Worm (Caenorhabditis elegans) whole organism, L2 larva: ENCODE measurements around the gene add-2.
"Not testable (repeated sequence)": the region's sequence is repeated elsewhere in the genome, so short reads cannot be mapped to it uniquely, and the experiment has no call there.

Experiments
- F13H6.1 ChIP-seq: sonication (generic microtip); optimal IDR thresholded peaks from 2 replicates; lab custom pipeline; 2016; ENCODE audit warnings: missing genetic modification characterization, missing compliant biosample characterization
- R02D3.7 ChIP-seq: fragments of 150-350 bp; optimal IDR thresholded peaks from 2 replicates; lab custom pipeline; 2014; ENCODE audit warnings: missing biosample characterization, missing genetic modification characterization
- Y55F3AM.14 ChIP-seq: fragments of 200-800 bp; sonication (Bioruptor generic); optimal IDR thresholded peaks from 2 replicates; lab custom pipeline; 2018; ENCODE audit warnings: mild to moderate bottlenecking, missing genetic modification characterization, missing compliant biosample characterization
- ZK546.5 ChIP-seq: sonication (generic microtip); optimal IDR thresholded peaks from 2 replicates; lab custom pipeline; 2017; ENCODE audit warnings: missing biosample characterization, missing genetic modification characterization
- alr-1 ChIP-seq: fragments of 150-350 bp; optimal IDR thresholded peaks from 2 replicates; lab custom pipeline; 2014; ENCODE audit warnings: missing biosample characterization, missing genetic modification characterization
- aly-2 ChIP-seq: fragments of 150-350 bp; optimal IDR thresholded peaks from 2 replicates; lab custom pipeline; 2014; ENCODE audit warnings: missing biosample characterization, missing genetic modification characterization
- blmp-1 ChIP-seq: sonication (generic microtip); optimal IDR thresholded peaks from 2 replicates; lab custom pipeline; 2017; ENCODE audit warnings: missing genetic modification characterization, mild to moderate bottlenecking, missing compliant biosample characterization, antibody characterized with exemption, moderate library complexity; ENCODE audit not compliant: insufficient read depth
- ceh-16 ChIP-seq: fragments of 150-350 bp; optimal IDR thresholded peaks from 2 replicates; lab custom pipeline; 2014; ENCODE audit warnings: missing biosample characterization, missing genetic modification characterization
- crh-2 ChIP-seq: sonication (generic microtip); optimal IDR thresholded peaks from 2 replicates; lab custom pipeline; 2017; ENCODE audit warnings: missing biosample characterization, missing genetic modification characterization
- dmd-4 ChIP-seq: sonication (generic microtip); optimal IDR thresholded peaks from 2 replicates; lab custom pipeline; 2017; ENCODE audit warnings: missing biosample characterization, missing genetic modification characterization
- egl-27 ChIP-seq: sonication (generic microtip); optimal IDR thresholded peaks from 3 replicates; lab custom pipeline; 2017; ENCODE audit warnings: missing biosample characterization, missing genetic modification reagents, missing genetic modification characterization
- elt-1 ChIP-seq: fragments of 150-350 bp; optimal IDR thresholded peaks from 2 replicates; lab custom pipeline; 2014; ENCODE audit warnings: missing biosample characterization, missing genetic modification characterization
- elt-3 ChIP-seq: sonication (generic microtip); optimal IDR thresholded peaks from 2 replicates; lab custom pipeline; 2017; ENCODE audit warnings: missing biosample characterization, missing genetic modification characterization
- fos-1 ChIP-seq: fragments of 150-350 bp; optimal IDR thresholded peaks from 2 replicates; lab custom pipeline; 2014; ENCODE audit warnings: missing biosample characterization, missing genetic modification characterization
- gmeb-1 ChIP-seq: fragments of 150-350 bp; optimal IDR thresholded peaks from 2 replicates; lab custom pipeline; 2014; ENCODE audit warnings: missing biosample characterization, missing genetic modification characterization
- lin-11 ChIP-seq: fragments of 150-350 bp; sonication (generic microtip); optimal IDR thresholded peaks from 2 replicates; lab custom pipeline; 2014; ENCODE audit warnings: missing biosample characterization, missing genetic modification characterization, inconsistent platforms, mixed read lengths
- lin-13 ChIP-seq: fragments of 150-350 bp; optimal IDR thresholded peaks from 2 replicates; lab custom pipeline; 2014; ENCODE audit warnings: missing biosample characterization, missing genetic modification reagents, missing genetic modification characterization
- lsy-2 ChIP-seq, 2 experiments: fragments of 150-350 bp in 1 of 2; sonication (generic microtip) in 1 of 2; optimal IDR thresholded peaks; 2 replicates each; lab custom pipeline; 2014 to 2017; ENCODE audit warnings: missing biosample characterization in 2 of 2, missing genetic modification characterization in 2 of 2
- nhr-10 ChIP-seq: sonication (generic microtip); optimal IDR thresholded peaks from 2 replicates; lab custom pipeline; 2017; ENCODE audit warnings: missing biosample characterization, missing genetic modification characterization
- nhr-11 ChIP-seq: fragments of 150-350 bp; optimal IDR thresholded peaks from 2 replicates; lab custom pipeline; 2014; ENCODE audit warnings: missing biosample characterization, missing genetic modification characterization
- nhr-129 ChIP-seq: fragments of 150-350 bp; optimal IDR thresholded peaks from 2 replicates; lab custom pipeline; 2014; ENCODE audit warnings: missing biosample characterization, missing genetic modification characterization
- nhr-21 ChIP-seq: fragments of 150-350 bp; optimal IDR thresholded peaks from 2 replicates; lab custom pipeline; 2014; ENCODE audit warnings: missing biosample characterization, missing genetic modification characterization
- nhr-23 ChIP-seq: fragments of 150-350 bp; optimal IDR thresholded peaks from 2 replicates; lab custom pipeline; 2014; ENCODE audit warnings: missing biosample characterization, missing genetic modification reagents, missing genetic modification characterization
- nhr-25 ChIP-seq: fragments of 150-350 bp; sonication (generic microtip); optimal IDR thresholded peaks from 3 replicates; lab custom pipeline; 2014; ENCODE audit warnings: missing biosample characterization, missing genetic modification characterization
- nhr-6 ChIP-seq: fragments of 150-350 bp; optimal IDR thresholded peaks from 2 replicates; lab custom pipeline; 2014; ENCODE audit warnings: missing biosample characterization, missing genetic modification characterization
- peb-1 ChIP-seq: fragments of 150-350 bp; optimal IDR thresholded peaks from 2 replicates; lab custom pipeline; 2014; ENCODE audit warnings: missing biosample characterization, missing genetic modification characterization
- skn-1 ChIP-seq: sonication (generic microtip); optimal IDR thresholded peaks from 2 replicates; lab custom pipeline; 2017; ENCODE audit warnings: missing biosample characterization, missing genetic modification characterization
- sma-3 ChIP-seq: sonication (generic microtip); optimal IDR thresholded peaks from 2 replicates; lab custom pipeline; 2016; ENCODE audit warnings: missing genetic modification reagents, missing genetic modification characterization, missing compliant biosample characterization
- sma-9 ChIP-seq, 2 experiments: fragments of 150-350 bp in 1 of 2; sonication (generic microtip) in 1 of 2; optimal IDR thresholded peaks; 2 replicates each; lab custom pipeline; 2014 to 2016; ENCODE audit warnings: missing genetic modification characterization in 2 of 2, mild to moderate bottlenecking in 1 of 2, missing biosample characterization in 1 of 2, missing compliant biosample characterization in 1 of 2, missing genetic modification reagents in 1 of 2, moderate library complexity in 1 of 2
- unc-62 ChIP-seq: fragments of 150-350 bp; optimal IDR thresholded peaks from 2 replicates; lab custom pipeline; 2014; ENCODE audit warnings: missing biosample characterization, missing genetic modification reagents, missing genetic modification characterization
- zag-1 ChIP-seq: fragments of 150-350 bp; optimal IDR thresholded peaks from 2 replicates; lab custom pipeline; 2014; ENCODE audit warnings: missing biosample characterization, missing genetic modification characterization
- ztf-1 ChIP-seq: fragments of 200-800 bp; sonication (Bioruptor generic); conservative IDR thresholded peaks from 2 replicates; pipeline ENCODE4 v1.3.6; 2022; ENCODE audit warnings: missing genetic modification characterization, missing compliant biosample characterization
- ztf-4 ChIP-seq: fragments of 150-350 bp; optimal IDR thresholded peaks from 2 replicates; lab custom pipeline; 2014; ENCODE audit warnings: missing biosample characterization, missing genetic modification characterization

Gene add-2

ce11 chrV:12020940-12021339, 7.7 kb upstream of the add-2 start:
- no peak for TF ChIP-seq nhr-25 (tag; lab: Kevin White, UChicago)
- no peak for TF ChIP-seq sma-3 (GFP tag; lab: Kevin White, UChicago)
- no peak for TF ChIP-seq elt-1 (tag; lab: Kevin White, UChicago)
- no peak for TF ChIP-seq elt-3
- peak; percentile 58 for TF ChIP-seq fos-1 (tag; lab: Kevin White, UChicago)

DNA sequence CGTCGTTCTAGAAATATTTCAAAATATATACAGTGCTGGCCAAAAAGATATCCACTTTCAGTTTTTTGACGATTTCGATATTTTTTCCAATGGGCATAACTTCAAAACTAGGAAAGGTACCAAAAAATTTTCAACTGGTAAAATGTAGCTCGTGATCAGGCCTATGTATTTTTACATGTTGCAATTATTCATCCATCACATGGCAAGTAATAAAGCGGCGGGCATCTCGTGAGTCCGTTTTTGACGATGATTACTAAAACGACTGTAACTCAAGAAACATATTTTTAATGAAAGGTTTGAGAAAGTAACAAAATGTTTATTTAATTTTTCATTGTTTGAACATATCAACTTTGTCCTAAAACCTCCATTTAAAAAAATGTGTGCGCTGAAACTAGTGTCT, 6.8 kb upstream of the add-2 start, which contains the start of gene F10C2.3:
F10C2.3 (plus strand) TSS at position 301 of the 400 bp plus-strand sequence.
- not testable (repeated sequence) for TF ChIP-seq skn-1 (tag; lab: Kevin White, UChicago); ZK546.5 (tag; lab: Kevin White, UChicago); ztf-1 (GFP tag; lab: Robert Waterston, UW)

ce11 chrV:12011686-12012085, 1.5 kb downstream of the add-2 start:
- TF ChIP-seq sma-9 (GFP tag; optimal IDR thresholded peaks at IDR 0.05; lab: Kevin White, UChicago) (peak; percentile 11), sma-9 (tag; optimal IDR thresholded peaks at IDR 0.05; lab: Kevin White, UChicago) (no peak), fos-1 (tag; lab: Kevin White, UChicago) (peak; percentile 20), blmp-1 (tag; lab: Kevin White, UChicago) (peak; percentile 95), peb-1 (tag; lab: Kevin White, UChicago) (no peak), ztf-4 (tag; lab: Kevin White, UChicago) (no peak)
- TF ChIP-seq, all 48 proteins: peak for 3

DNA sequence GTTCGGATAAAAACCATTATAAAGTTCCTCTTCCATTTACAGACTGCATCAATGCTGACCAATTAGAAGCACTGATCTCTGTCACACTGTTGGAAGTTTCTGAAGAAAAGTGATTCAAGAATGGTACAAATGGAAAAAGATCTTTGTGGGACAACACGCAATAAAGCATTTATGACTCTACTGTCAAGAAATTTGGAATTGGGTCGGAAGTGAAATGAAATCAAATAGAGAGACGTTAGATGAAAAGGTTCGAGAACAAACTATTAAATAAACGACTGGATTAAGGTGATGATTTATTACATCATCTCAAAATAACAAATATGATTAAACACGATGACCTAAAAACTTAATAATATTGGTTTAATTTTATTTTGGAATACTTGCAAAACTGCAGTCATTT, 6.7 kb downstream of the add-2 start, which contains the start of gene F57F5.3:
F57F5.3 (minus strand) TSS at position 101 of the 400 bp plus-strand sequence.
- TF ChIP-seq alr-1 (tag; lab: Kevin White, UChicago) = no peak
- no peak for TF ChIP-seq sma-9 (GFP tag; optimal IDR thresholded peaks at IDR 0.05; lab: Kevin White, UChicago)
- TF ChIP-seq sma-9 (tag; optimal IDR thresholded peaks at IDR 0.05; lab: Kevin White, UChicago) = no peak
- TF ChIP-seq nhr-129 (tag; lab: Kevin White, UChicago) = no peak
- no peak for TF ChIP-seq ceh-16
- TF ChIP-seq sma-3 (GFP tag; lab: Kevin White, UChicago) = no peak
- no peak for TF ChIP-seq Y55F3AM.14 (GFP tag; lab: Kevin White, UChicago)
- no peak for TF ChIP-seq F13H6.1 (tag; lab: Kevin White, UChicago)
- TF ChIP-seq lsy-2 (tag; optimal IDR thresholded peaks at IDR 0.05; lab: Kevin White, UChicago) = no peak
- TF ChIP-seq R02D3.7 (tag; lab: Kevin White, UChicago) = no peak
- TF ChIP-seq nhr-11 (tag; lab: Kevin White, UChicago) = no peak
- TF ChIP-seq nhr-25 (tag; lab: Kevin White, UChicago) = no peak
- no peak for TF ChIP-seq lin-13
- TF ChIP-seq egl-27 (tag; lab: Kevin White, UChicago) = no peak
- TF ChIP-seq elt-3 = no peak
- no peak for TF ChIP-seq blmp-1 (tag; lab: Kevin White, UChicago)
- no peak for TF ChIP-seq dmd-4
- TF ChIP-seq lin-11 (tag; lab: Kevin White, UChicago) = no peak
- TF ChIP-seq skn-1 (tag; lab: Kevin White, UChicago) = no peak

ce11 chrV:12004501-12004940, 8.7 kb downstream of the add-2 start:
- TF ChIP-seq aly-2 (tag; lab: Kevin White, UChicago) (no peak), unc-62 (GFP tag; lab: Kevin White, UChicago) (no peak), nhr-6 (tag; lab: Kevin White, UChicago) (no peak), lin-13 (peak; percentile 38), zag-1 (no peak), nhr-21 (tag; lab: Kevin White, UChicago) (no peak), nhr-10 (tag; lab: Kevin White, UChicago) (no peak), peb-1 (tag; lab: Kevin White, UChicago) (no peak), gmeb-1 (tag; lab: Kevin White, UChicago) (peak; percentile 9), ZK546.5 (tag; lab: Kevin White, UChicago) (no peak), ceh-16 (no peak), crh-2 (tag; lab: Kevin White, UChicago) (peak; percentile 38), fos-1 (tag; lab: Kevin White, UChicago) (peak; percentile 16), nhr-23 (tag; lab: Kevin White, UChicago) (no peak), skn-1 (tag; lab: Kevin White, UChicago) (no peak)
